Fruit fly (Drosophila melanogaster) whole organism: ENCODE results near the gene spi.
A peak's percentile ranks its signal among the peaks of the same experiment; 100 is the strongest.

Experiments used
- CG8478 ChIP-seq: fragments of >200 bp; optimal IDR thresholded peaks from 2 replicates; lab custom pipeline; 2018; ENCODE audit warnings: inconsistent platforms
- Dll ChIP-seq: fragments of >200 bp; optimal IDR thresholded peaks from 2 replicates; lab custom pipeline; 2017
- EcR ChIP-seq, 2 experiments: fragments of >200 bp; optimal IDR thresholded peaks; 2 replicates each; lab custom pipeline; 2017; ENCODE audit warnings: missing biosample characterization in 2 of 2, missing genetic modification characterization in 2 of 2, missing genetic modification reagents in 2 of 2
- pan ChIP-seq: fragments of >200 bp; optimal IDR thresholded peaks from 2 replicates; lab custom pipeline; 2017
- psq ChIP-seq: fragments of >200 bp; optimal IDR thresholded peaks from 2 replicates; lab custom pipeline; 2017
- usp ChIP-seq: fragments of >200 bp; optimal IDR thresholded peaks from 2 replicates; lab custom pipeline; 2017; ENCODE audit warnings: missing biosample characterization, missing genetic modification characterization, mixed read lengths

spi gene

dm6 chr2L:19563029-19563980, 13.8 kb downstream of the spi start, which contains the start of gene CG13078:
TSS of gene CG13078 (plus strand) at chr2L:19563930.
- TF ChIP-seq pan (lab: Kevin White, UChicago) = no peak
- no peak for TF ChIP-seq EcR (GFP tag; optimal IDR thresholded peaks at IDR 0.05; lab: Kevin White, UChicago)
- no peak for TF ChIP-seq Dll (lab: Kevin White, UChicago)
- no peak for TF ChIP-seq CG8478 (lab: Kevin White, UChicago)
- no peak for TF ChIP-seq usp (GFP tag; lab: Kevin White, UChicago)
- TF ChIP-seq psq (lab: Kevin White, UChicago) = no peak

dm6 chr2L:19549412-19549811, 27.7 kb downstream of the spi start:
- TF ChIP-seq usp (GFP tag; lab: Kevin White, UChicago) = no peak
- peak in 1 of 2 experiments; percentile 73 for TF ChIP-seq EcR (GFP tag; optimal IDR thresholded peaks at IDR 0.05; lab: Kevin White, UChicago)
- TF ChIP-seq Dll (lab: Kevin White, UChicago) = no peak

dm6 chr2L:19548158-19548557, 29.0 kb downstream of the spi start, which contains the start of gene Tep4:
TSS of gene Tep4 (plus strand) at chr2L:19548507.
- TF ChIP-seq Dll (lab: Kevin White, UChicago) (no peak), psq (lab: Kevin White, UChicago) (no peak), pan (lab: Kevin White, UChicago) (no peak), usp (GFP tag; lab: Kevin White, UChicago) (no peak), CG8478 (lab: Kevin White, UChicago) (no peak), EcR (GFP tag; optimal IDR thresholded peaks at IDR 0.05; lab: Kevin White, UChicago) (no peak)

dm6 chr2L:19546869-19547710, 30.0 kb downstream of the spi start, which contains the start of gene CG10337:
TSS of gene CG10337 (minus strand) at chr2L:19546959.
- TF ChIP-seq CG8478 (lab: Kevin White, UChicago) (no peak), psq (lab: Kevin White, UChicago) (no peak), EcR (GFP tag; optimal IDR thresholded peaks at IDR 0.05; lab: Kevin White, UChicago) (no peak), pan (lab: Kevin White, UChicago) (no peak)

- TF ChIP-seq pan (lab: Kevin White, UChicago) = no peak
- TF ChIP-seq psq (lab: Kevin White, UChicago) = no peak
These were observed 34.0 kb downstream of the spi start for dm6 chr2L:19543010-19543564.

dm6 chr2L:19542268-19542773, 34.8 kb downstream of the spi start:
- no peak for TF ChIP-seq usp (GFP tag; lab: Kevin White, UChicago)
- TF ChIP-seq pan (lab: Kevin White, UChicago) = no peak
- no peak for TF ChIP-seq CG8478 (lab: Kevin White, UChicago)
- TF ChIP-seq Dll (lab: Kevin White, UChicago) = no peak
- TF ChIP-seq EcR (GFP tag; optimal IDR thresholded peaks at IDR 0.05; lab: Kevin White, UChicago) = no peak
- TF ChIP-seq psq (lab: Kevin White, UChicago) = no peak

dm6 chr2L:19540307-19540706, 36.8 kb downstream of the spi start, which contains the start of gene CG13081:
TSS of gene CG13081 (plus strand) at chr2L:19540607.
- no peak for TF ChIP-seq CG8478 (lab: Kevin White, UChicago)
- peak in 1 of 2 experiments; percentile 42 for TF ChIP-seq EcR (GFP tag; optimal IDR thresholded peaks at IDR 0.05; lab: Kevin White, UChicago)
- no peak for TF ChIP-seq pan (lab: Kevin White, UChicago)
- no peak for TF ChIP-seq Dll (lab: Kevin White, UChicago)

- TF ChIP-seq pan (lab: Kevin White, UChicago) (no peak), psq (lab: Kevin White, UChicago) (no peak), usp (GFP tag; lab: Kevin White, UChicago) (no peak), EcR (GFP tag; optimal IDR thresholded peaks at IDR 0.05; lab: Kevin White, UChicago) (no peak), Dll (lab: Kevin White, UChicago) (no peak), CG8478 (lab: Kevin White, UChicago) (no peak)
These were observed 39.2 kb downstream of the spi start, which contains the start of gene CG13082 for dm6 chr2L:19537779-19538456. TSS of gene CG13082 (plus strand) at chr2L:19538425.

dm6 chr2L:19535234-19535633, 41.9 kb downstream of the spi start, which contains the start of gene CG31697:
TSS of gene CG31697 (plus strand) at chr2L:19535448.
- TF ChIP-seq psq (lab: Kevin White, UChicago) (no peak), usp (GFP tag; lab: Kevin White, UChicago) (no peak), pan (lab: Kevin White, UChicago) (no peak), Dll (lab: Kevin White, UChicago) (no peak), EcR (GFP tag; optimal IDR thresholded peaks at IDR 0.05; lab: Kevin White, UChicago) (no peak)

dm6 chr2L:19533247-19533646, 43.9 kb downstream of the spi start, which contains the start of gene CG33116:
TSS of gene CG33116 (plus strand) at chr2L:19533479.
- TF ChIP-seq usp (GFP tag; lab: Kevin White, UChicago) (no peak), CG8478 (lab: Kevin White, UChicago) (no peak), Dll (lab: Kevin White, UChicago) (no peak), pan (lab: Kevin White, UChicago) (no peak), EcR (GFP tag; optimal IDR thresholded peaks at IDR 0.05; lab: Kevin White, UChicago) (no peak), psq (lab: Kevin White, UChicago) (no peak)
